Fruit fly (Drosophila melanogaster): ENCODE measurements around the gene CG10357.

The CG10357 gene

dm6 chr3L:3616344-3616743 is 1.2 kb downstream of the CG10357 start:
- TF ChIP-seq nom (GFP tag; optimal IDR thresholded peaks at IDR 0.05) = no peak
- peak; percentile 83 for TF ChIP-seq grau (tag; optimal IDR thresholded peaks at IDR 0.05)
- TF ChIP-seq CG12769 (tag; optimal IDR thresholded peaks at IDR 0.05) = peak; percentile 67
- no peak for TF ChIP-seq Doc2 (GFP tag; IDR thresholded peaks at IDR 0.05)
- peak; percentile 55; the same call in 1 of the 2 replicates for TF ChIP-seq Awh (GFP tag; IDR thresholded peaks at IDR 0.05)
- peak; percentile 82 for TF ChIP-seq ind (GFP tag; optimal IDR thresholded peaks at IDR 0.05)
- peak; percentile 46; the same call in 1 of the 3 replicates for TF ChIP-seq row (GFP tag; IDR thresholded peaks at IDR 0.05)
- no peak for TF ChIP-seq Hey (tag; optimal IDR thresholded peaks at IDR 0.05)
- no peak for TF ChIP-seq Dref (GFP tag; IDR thresholded peaks at IDR 0.05)
- TF ChIP-seq CG6791 (GFP tag; IDR thresholded peaks at IDR 0.05; ENCODE audit: partially characterized antibody) = peak; percentile 61; the same call in 1 of the 3 replicates
- TF ChIP-seq Xrp1 (GFP tag; IDR thresholded peaks at IDR 0.05) = 0 out of 2 replicates have a peak, but pooled peaks have one; percentile 30
- TF ChIP-seq CoRest (tag; optimal IDR thresholded peaks at IDR 0.05) = peak; percentile 84
- peak in 1 of 2 experiments; percentile 84 for TF ChIP-seq insv (GFP tag; optimal IDR thresholded peaks at IDR 0.05)
- TF ChIP-seq CG3726 (GFP tag; IDR thresholded peaks at IDR 0.05) = peak; percentile 66; the same call in 2 of the 3 replicates
- TF ChIP-seq Dp (GFP tag; optimal IDR thresholded peaks at IDR 0.05) = peak; percentile 7
- peak; percentile 52 for TF ChIP-seq maf-S (GFP tag; optimal IDR thresholded peaks at IDR 0.05)
- peak; percentile 49 for TF ChIP-seq ab (GFP tag; optimal IDR thresholded peaks at IDR 0.05)
- no peak for TF ChIP-seq YL-1 (GFP tag; optimal IDR thresholded peaks at IDR 0.05)
- no peak for TF ChIP-seq toy (GFP tag; IDR thresholded peaks at IDR 0.05)
- peak; percentile 61 for TF ChIP-seq fd102C (GFP tag; optimal IDR thresholded peaks at IDR 0.05)
- no peak for TF ChIP-seq CkIIα-i1 (GFP tag; IDR thresholded peaks at IDR 0.05)
- peak; percentile 84 for TF ChIP-seq CG32772 (GFP tag; IDR thresholded peaks at IDR 0.05)
- TF ChIP-seq CG14050 (GFP tag; IDR thresholded peaks at IDR 0.05) = peak; percentile 51
- TF ChIP-seq wdn (GFP tag; IDR thresholded peaks at IDR 0.05) = peak; percentile 64; the same call in 1 of the 2 replicates
- TF ChIP-seq CG2120 (GFP tag; optimal IDR thresholded peaks at IDR 0.05) = peak; percentile 86
- no peak for TF ChIP-seq Tbp (GFP tag; optimal IDR thresholded peaks at IDR 0.05)
- peak; percentile 73 for TF ChIP-seq croc (GFP tag; conservative IDR thresholded peaks at IDR 0.05)
- peak; percentile 49; the same call in 1 of the 2 replicates for TF ChIP-seq CG17612 (GFP tag; IDR thresholded peaks at IDR 0.05)
- no peak for TF ChIP-seq z (GFP tag; IDR thresholded peaks at IDR 0.05)
- TF ChIP-seq dan (GFP tag; IDR thresholded peaks at IDR 0.05) = no peak
- peak; percentile 50 for TF ChIP-seq HHEX (GFP tag; optimal IDR thresholded peaks at IDR 0.05)
- peak; percentile 58 for TF ChIP-seq CG1647 (GFP tag; optimal IDR thresholded peaks at IDR 0.05)
- TF ChIP-seq vvl (GFP tag; IDR thresholded peaks at IDR 0.05) = peak; percentile 87
- peak; percentile 82 for TF ChIP-seq pum (GFP tag; optimal IDR thresholded peaks at IDR 0.05)
- peak; percentile 43 for TF ChIP-seq CG31365 (tag; optimal IDR thresholded peaks at IDR 0.05)
- TF ChIP-seq fru (optimal IDR thresholded peaks at IDR 0.05) = no peak
- no peak for TF ChIP-seq Drgx (GFP tag; IDR thresholded peaks at IDR 0.05)
- TF ChIP-seq PHDP (tag; optimal IDR thresholded peaks at IDR 0.05) = peak; percentile 78
- no peak for TF ChIP-seq C15 (GFP tag; IDR thresholded peaks at IDR 0.05)
- peak; percentile 43 for TF ChIP-seq Vsx1 (GFP tag; optimal IDR thresholded peaks at IDR 0.05)
- peak; percentile 47; the same call in 1 of the 2 replicates for TF ChIP-seq amos (GFP tag; IDR thresholded peaks at IDR 0.05; ENCODE audit: partially characterized antibody)
- peak; percentile 39; the same call in 1 of the 3 replicates for TF ChIP-seq sr (GFP tag; IDR thresholded peaks at IDR 0.05)
- TF ChIP-seq cas (GFP tag; IDR thresholded peaks at IDR 0.05) = no peak
- TF ChIP-seq CG8924 (tag; optimal IDR thresholded peaks at IDR 0.05) = peak; percentile 52
- peak; percentile 11 for TF ChIP-seq schlank (tag; optimal IDR thresholded peaks at IDR 0.05)
- TF ChIP-seq odd (GFP tag; optimal IDR thresholded peaks at IDR 0.05) = peak; percentile 6
- TF ChIP-seq Six4 (GFP tag; optimal IDR thresholded peaks at IDR 0.05) = peak; percentile 79
- peak; percentile 64 for TF ChIP-seq sens (GFP tag)
- no peak for TF ChIP-seq vfl (GFP tag; optimal IDR thresholded peaks at IDR 0.05)
- TF ChIP-seq Side (GFP tag; optimal IDR thresholded peaks at IDR 0.05) = peak; percentile 71
- TF ChIP-seq caup (GFP tag; optimal IDR thresholded peaks at IDR 0.05; ENCODE audit: severe bottlenecking) = peak; percentile 76
- peak; percentile 84 for TF ChIP-seq NfI (GFP tag; optimal IDR thresholded peaks at IDR 0.05)

All from whole organism, embryonic.